Fruit fly (Drosophila melanogaster) whole organism, embryonic: ENCODE results near the gene Ugt37B1.

ENCODE experiments used
- Bgb ChIP-seq: fragments of 200-800 bp; sonication (Bioruptor generic); IDR thresholded peaks from 2 replicates; pipeline ENCODE4 v1.3.6; 2022; ENCODE audit warnings: missing biosample characterization, missing genetic modification characterization; ENCODE audit not compliant: partially characterized antibody
- CG11398 ChIP-seq: fragments of 200-800 bp; sonication (Bioruptor generic); optimal IDR thresholded peaks from 2 replicates; lab custom pipeline; 2016; ENCODE audit warnings: missing biosample characterization, missing genetic modification characterization
- CG12236 ChIP-seq: fragments of 200-800 bp; sonication (Bioruptor generic); optimal IDR thresholded peaks from 2 replicates; lab custom pipeline; 2016; ENCODE audit warnings: missing biosample characterization, missing genetic modification characterization
- CG14014 ChIP-seq: fragments of 200-800 bp; sonication (Bioruptor generic); IDR thresholded peaks from 2 replicates; pipeline ENCODE4 v1.3.6; 2022; ENCODE audit warnings: missing biosample characterization, missing genetic modification characterization
- CG1647 ChIP-seq: fragments of 200-800 bp; sonication (Bioruptor generic); optimal IDR thresholded peaks from 3 replicates; lab custom pipeline; 2016; ENCODE audit warnings: missing biosample characterization, missing genetic modification characterization
- CG18599 ChIP-seq: fragments of 200-800 bp; sonication (Bioruptor generic); optimal IDR thresholded peaks from 3 replicates; lab custom pipeline; 2017; ENCODE audit warnings: missing biosample characterization, missing genetic modification characterization, mild to moderate bottlenecking, moderate library complexity, missing genetic modification reagents
- CG3847 ChIP-seq: fragments of 200-800 bp; sonication (Bioruptor generic); IDR thresholded peaks from 2 replicates; pipeline ENCODE4 v1.3.6; 2022; ENCODE audit warnings: missing biosample characterization, missing genetic modification characterization
- CG3995 ChIP-seq: fragments of 200-800 bp; sonication (Bioruptor generic); optimal IDR thresholded peaks from 3 replicates; lab custom pipeline; 2016; ENCODE audit warnings: missing biosample characterization, missing genetic modification characterization
- CTCF ChIP-seq: fragments of 200-800 bp; sonication (Bioruptor generic); optimal IDR thresholded peaks from 2 replicates; lab custom pipeline; 2017; ENCODE audit warnings: missing biosample characterization, mild to moderate bottlenecking, missing genetic modification characterization, moderate library complexity
- CkIIα-i1 ChIP-seq: fragments of 200-800 bp; sonication (Bioruptor generic); IDR thresholded peaks from 2 replicates; pipeline ENCODE4 v1.3.6; 2022; ENCODE audit warnings: missing biosample characterization, missing genetic modification characterization
- D19A ChIP-seq: fragments of 200-800 bp; optimal IDR thresholded peaks from 3 replicates; lab custom pipeline; 2019; ENCODE audit warnings: missing biosample characterization, mild to moderate bottlenecking, missing genetic modification characterization, moderate library complexity
- Dll ChIP-seq: fragments of 200-800 bp; sonication (Bioruptor generic); IDR thresholded peaks from 4 replicates; pipeline ENCODE4 v1.3.6; 2022; ENCODE audit warnings: missing biosample characterization, missing genetic modification characterization; ENCODE audit not compliant: partially characterized antibody
- HLHmδ ChIP-seq: fragments of 200-800 bp; sonication (Bioruptor generic); optimal IDR thresholded peaks from 2 replicates; lab custom pipeline; 2018; ENCODE audit warnings: missing biosample characterization, mild to moderate bottlenecking, missing genetic modification characterization, moderate library complexity
- Hr78 ChIP-seq, 2 experiments: fragments of 200-800 bp in 1 of 2; fragments of >200 bp in 1 of 2; sonication (Bioruptor generic) in 1 of 2; optimal IDR thresholded peaks; 2 replicates each; lab custom pipeline; 2017 to 2019; ENCODE audit warnings: missing biosample characterization in 2 of 2, missing genetic modification characterization in 2 of 2, mild to moderate bottlenecking in 1 of 2, moderate library complexity in 1 of 2
- Med ChIP-seq: fragments of 200-800 bp; sonication (Bioruptor generic); peaks from one replicate; lab custom pipeline; 2016; ENCODE audit warnings: missing biosample characterization, missing genetic modification characterization, mild to moderate bottlenecking, inconsistent platforms, moderate library complexity
- Nf-YB ChIP-seq: fragments of 200-800 bp; sonication (Bioruptor generic); optimal IDR thresholded peaks from 3 replicates; lab custom pipeline; 2019; ENCODE audit warnings: missing biosample characterization, mild to moderate bottlenecking, missing genetic modification characterization, moderate library complexity
- Nf-YC ChIP-seq: fragments of 200-800 bp; optimal IDR thresholded peaks from 3 replicates; lab custom pipeline; 2019; ENCODE audit warnings: missing biosample characterization, mild to moderate bottlenecking, missing genetic modification characterization, moderate library complexity
- PHDP ChIP-seq: fragments of 200-800 bp; sonication (Bioruptor generic); optimal IDR thresholded peaks from 3 replicates; lab custom pipeline; 2018; ENCODE audit warnings: missing biosample characterization, mild to moderate bottlenecking, missing genetic modification characterization, moderate library complexity
- Pdp1 ChIP-seq, 2 experiments: fragments of 200-800 bp; sonication (Bioruptor generic); optimal IDR thresholded peaks; 3 replicates each; lab custom pipeline; 2016; ENCODE audit warnings: missing biosample characterization in 2 of 2, missing genetic modification characterization in 2 of 2, mild to moderate bottlenecking in 1 of 2, moderate library complexity in 1 of 2
- Rfx ChIP-seq: fragments of 200-800 bp; sonication (Bioruptor generic); IDR thresholded peaks from 2 replicates; pipeline ENCODE4 v1.3.6; 2022; ENCODE audit warnings: missing biosample characterization, missing genetic modification characterization
- Trl ChIP-seq, 3 experiments: fragments of >200 bp in 2 of 3; fragments of 200-800 bp in 1 of 3; sonication (Bioruptor generic) in 1 of 3; optimal IDR thresholded peaks; 2 replicates in 1 of 3; 3 replicates in 2 of 3; lab custom pipeline; 2016 to 2017; ENCODE audit warnings: missing biosample characterization in 1 of 3, missing genetic modification characterization in 1 of 3
- Vsx1 ChIP-seq: fragments of 200-800 bp; sonication (Bioruptor generic); optimal IDR thresholded peaks from 2 replicates; lab custom pipeline; 2017; ENCODE audit warnings: missing biosample characterization, mild to moderate bottlenecking, missing genetic modification characterization, missing genetic modification reagents
- ci ChIP-seq: fragments of 200-800 bp; sonication (Bioruptor generic); IDR thresholded peaks from 3 replicates; pipeline ENCODE4 v1.3.6; 2022; ENCODE audit warnings: missing biosample characterization, missing genetic modification characterization
- crol ChIP-seq: fragments of 200-800 bp; sonication (Bioruptor generic); IDR thresholded peaks from 2 replicates; pipeline ENCODE4 v1.3.6; 2022; ENCODE audit warnings: missing biosample characterization, missing genetic modification characterization
- exex ChIP-seq: fragments of 200-800 bp; sonication (Bioruptor generic); optimal IDR thresholded peaks from 4 replicates; lab custom pipeline; 2018; ENCODE audit warnings: missing biosample characterization, mild to moderate bottlenecking, missing genetic modification characterization, moderate library complexity
- ftz-f1 ChIP-seq: fragments of 200-800 bp; sonication (Bioruptor generic); optimal IDR thresholded peaks from 2 replicates; lab custom pipeline; 2016; ENCODE audit warnings: missing biosample characterization, missing genetic modification characterization
- fu2 ChIP-seq: fragments of 200-800 bp; sonication (Bioruptor generic); optimal IDR thresholded peaks from 2 replicates; lab custom pipeline; 2016; ENCODE audit warnings: missing biosample characterization, missing genetic modification characterization
- grn ChIP-seq: fragments of 200-800 bp; sonication (Bioruptor generic); optimal IDR thresholded peaks from 3 replicates; lab custom pipeline; 2017; ENCODE audit warnings: missing biosample characterization, missing genetic modification characterization
- gsb-n ChIP-seq: fragments of 200-800 bp; sonication (Bioruptor generic); optimal IDR thresholded peaks from 3 replicates; lab custom pipeline; 2018; ENCODE audit warnings: missing biosample characterization, mild to moderate bottlenecking, missing genetic modification characterization
- ken ChIP-seq: fragments of 200-800 bp; sonication (Bioruptor generic); IDR thresholded peaks from 3 replicates; pipeline ENCODE4 v1.3.6; 2022; ENCODE audit warnings: missing biosample characterization, missing genetic modification characterization
- lab ChIP-seq: fragments of 200-800 bp; sonication (Bioruptor generic); optimal IDR thresholded peaks from 3 replicates; lab custom pipeline; 2017; ENCODE audit warnings: missing biosample characterization, missing genetic modification characterization, mild to moderate bottlenecking, moderate library complexity, missing genetic modification reagents
- mam ChIP-seq: fragments of 200-800 bp; sonication (Bioruptor generic); optimal IDR thresholded peaks from 3 replicates; lab custom pipeline; 2016; ENCODE audit warnings: missing biosample characterization, missing genetic modification characterization
- oc ChIP-seq: fragments of 200-800 bp; sonication (Bioruptor generic); optimal IDR thresholded peaks from 2 replicates; lab custom pipeline; 2018; ENCODE audit warnings: missing biosample characterization, mild to moderate bottlenecking, missing genetic modification characterization, moderate library complexity
- phol ChIP-seq: fragments of 200-800 bp; sonication (Bioruptor generic); optimal IDR thresholded peaks from 3 replicates; lab custom pipeline; 2018; ENCODE audit warnings: missing biosample characterization, mild to moderate bottlenecking, missing genetic modification characterization, moderate library complexity
- run ChIP-seq: fragments of 200-800 bp; sonication (Bioruptor generic); optimal IDR thresholded peaks from 3 replicates; lab custom pipeline; 2018; ENCODE audit warnings: missing biosample characterization, mild to moderate bottlenecking, missing genetic modification characterization
- salm ChIP-seq: fragments of 200-800 bp; sonication (Bioruptor generic); optimal IDR thresholded peaks from 2 replicates; lab custom pipeline; 2018; ENCODE audit warnings: missing biosample characterization, mild to moderate bottlenecking, missing genetic modification characterization
- sd ChIP-seq: fragments of 200-800 bp; sonication (Bioruptor generic); optimal IDR thresholded peaks from 3 replicates; lab custom pipeline; 2018; ENCODE audit warnings: missing biosample characterization, mild to moderate bottlenecking, missing genetic modification characterization, moderate library complexity
- sens ChIP-seq: fragments of 200-800 bp; sonication (Bioruptor generic); peaks from one replicate; lab custom pipeline; 2016; ENCODE audit warnings: missing biosample characterization, missing genetic modification characterization
- sna ChIP-seq: fragments of 200-800 bp; sonication (Bioruptor generic); IDR thresholded peaks from 2 replicates; pipeline ENCODE4 v1.3.6; 2022; ENCODE audit warnings: missing biosample characterization, missing genetic modification characterization; ENCODE audit not compliant: partially characterized antibody
- so ChIP-seq: fragments of 200-800 bp; sonication (Bioruptor generic); IDR thresholded peaks from 3 replicates; pipeline ENCODE4 v1.3.6; 2022; ENCODE audit warnings: missing biosample characterization, missing genetic modification characterization
- sob ChIP-seq: fragments of 200-800 bp; sonication (Bioruptor generic); IDR thresholded peaks from 2 replicates; pipeline ENCODE4 v1.3.6; 2022; ENCODE audit warnings: missing biosample characterization, missing genetic modification characterization
- stc ChIP-seq: fragments of 200-800 bp; sonication (Bioruptor generic); IDR thresholded peaks from 2 replicates; pipeline ENCODE4 v1.3.6; 2022; ENCODE audit warnings: missing biosample characterization, missing genetic modification characterization
- sug ChIP-seq: fragments of 200-800 bp; optimal IDR thresholded peaks from 2 replicates; lab custom pipeline; 2019; ENCODE audit warnings: missing biosample characterization, mild to moderate bottlenecking, missing genetic modification characterization, moderate library complexity
- toy ChIP-seq: fragments of 200-800 bp; sonication (Bioruptor generic); IDR thresholded peaks from 2 replicates; pipeline ENCODE4 v1.3.6; 2022; ENCODE audit warnings: missing biosample characterization, missing genetic modification characterization
- vnd ChIP-seq: fragments of 200-800 bp; sonication (Bioruptor generic); IDR thresholded peaks from 3 replicates; pipeline ENCODE4 v1.3.6; 2022; ENCODE audit warnings: missing biosample characterization, missing genetic modification characterization; ENCODE audit not compliant: partially characterized antibody
- zen2 ChIP-seq: fragments of 200-800 bp; sonication (Bioruptor generic); IDR thresholded peaks from 3 replicates; pipeline ENCODE4 v1.3.6; 2022; ENCODE audit warnings: missing biosample characterization, missing genetic modification characterization; ENCODE audit not compliant: partially characterized antibody

Gene Ugt37B1

DNA sequence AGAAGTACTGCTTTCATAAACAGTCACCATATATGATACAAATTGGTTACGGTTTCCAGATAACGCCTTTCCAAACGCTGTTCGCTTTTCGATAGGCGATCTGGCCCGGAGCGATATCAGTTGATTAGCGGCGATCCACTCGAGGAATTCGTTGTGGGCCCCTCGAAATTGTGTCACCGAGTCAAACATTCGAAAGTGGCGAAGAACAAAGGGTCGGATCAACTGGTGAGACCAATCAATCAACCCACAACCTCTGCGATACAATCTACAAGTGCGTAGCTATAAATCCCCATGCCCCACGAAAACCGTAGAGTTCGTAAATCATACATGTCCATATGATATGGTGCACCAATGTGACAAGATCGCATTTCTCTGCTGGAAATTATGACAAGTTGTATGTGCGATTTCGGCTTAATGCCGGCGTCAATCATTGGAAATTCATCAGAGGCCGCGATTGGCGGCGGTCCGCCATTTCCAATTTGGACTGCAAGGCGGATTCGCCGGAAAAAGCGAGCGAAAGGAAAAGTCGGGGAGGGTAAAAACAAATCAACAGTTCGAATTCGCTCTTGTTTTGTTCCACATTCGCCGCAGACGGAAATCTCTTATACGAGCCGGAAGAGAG, 46.6 kb upstream of the Ugt37B1 start:
- TF ChIP-seq ken (GFP tag; lab: Robert Waterston, UW) (0 out of 3 replicates have a peak, but pooled peaks have one; percentile 15), sna (GFP tag; lab: Robert Waterston, UW) (no peak), CG1647 (no peak), Hr78 (GFP tag; optimal IDR thresholded peaks at IDR 0.05; lab: Kevin White, UChicago) (peak in 1 of 2 experiments; percentile 88), phol (tag; lab: Kevin White, UChicago) (peak; percentile 26), exex (tag; lab: Kevin White, UChicago) (peak; percentile 64), so (0 out of 3 replicates have a peak, but pooled peaks have one; percentile 38), ci (0 out of 3 replicates have a peak, but pooled peaks have one; percentile 29), CG14014 (no peak), Vsx1 (GFP tag; lab: Kevin White, UChicago) (peak; percentile 88), CG12236 (no peak), CTCF (GFP tag; lab: Kevin White, UChicago) (peak; percentile 8), Nf-YC (peak; percentile 86), gsb-n (tag; lab: Kevin White, UChicago) (peak; percentile 77), run (peak; percentile 8), crol (GFP tag; lab: Robert Waterston, UW) (peak; percentile 67; the same call in 1 of the 2 replicates), HLHmδ (GFP tag; lab: Kevin White, UChicago) (peak; percentile 2), grn (GFP tag; lab: Kevin White, UChicago) (peak; percentile 98), vnd (peak; percentile 61; the same call in 2 of the 3 replicates), salm (tag; lab: Kevin White, UChicago) (peak; percentile 65), zen2 (GFP tag; lab: Robert Waterston, UW) (peak; percentile 4; the same call in 1 of the 3 replicates), toy (GFP tag; lab: Robert Waterston, UW) (0 out of 2 replicates have a peak, but pooled peaks have one; percentile 16), sd (peak; percentile 75), Bgb (GFP tag; lab: Robert Waterston, UW) (no peak), stc (GFP tag; lab: Robert Waterston, UW) (no peak), sug (tag; lab: Kevin White, UChicago) (peak; percentile 91), oc (peak; percentile 8), Med (GFP tag; lab: Kevin White, UChicago) (peak; percentile 27), Nf-YB (GFP tag; lab: Kevin White, UChicago) (peak; percentile 93), Pdp1 (GFP tag; optimal IDR thresholded peaks at IDR 0.05; lab: Kevin White, UChicago) (peak in 1 of 2 experiments; percentile 17), lab (GFP tag; lab: Kevin White, UChicago) (peak; percentile 63), CkIIα-i1 (GFP tag; lab: Robert Waterston, UW) (no peak)

DNA sequence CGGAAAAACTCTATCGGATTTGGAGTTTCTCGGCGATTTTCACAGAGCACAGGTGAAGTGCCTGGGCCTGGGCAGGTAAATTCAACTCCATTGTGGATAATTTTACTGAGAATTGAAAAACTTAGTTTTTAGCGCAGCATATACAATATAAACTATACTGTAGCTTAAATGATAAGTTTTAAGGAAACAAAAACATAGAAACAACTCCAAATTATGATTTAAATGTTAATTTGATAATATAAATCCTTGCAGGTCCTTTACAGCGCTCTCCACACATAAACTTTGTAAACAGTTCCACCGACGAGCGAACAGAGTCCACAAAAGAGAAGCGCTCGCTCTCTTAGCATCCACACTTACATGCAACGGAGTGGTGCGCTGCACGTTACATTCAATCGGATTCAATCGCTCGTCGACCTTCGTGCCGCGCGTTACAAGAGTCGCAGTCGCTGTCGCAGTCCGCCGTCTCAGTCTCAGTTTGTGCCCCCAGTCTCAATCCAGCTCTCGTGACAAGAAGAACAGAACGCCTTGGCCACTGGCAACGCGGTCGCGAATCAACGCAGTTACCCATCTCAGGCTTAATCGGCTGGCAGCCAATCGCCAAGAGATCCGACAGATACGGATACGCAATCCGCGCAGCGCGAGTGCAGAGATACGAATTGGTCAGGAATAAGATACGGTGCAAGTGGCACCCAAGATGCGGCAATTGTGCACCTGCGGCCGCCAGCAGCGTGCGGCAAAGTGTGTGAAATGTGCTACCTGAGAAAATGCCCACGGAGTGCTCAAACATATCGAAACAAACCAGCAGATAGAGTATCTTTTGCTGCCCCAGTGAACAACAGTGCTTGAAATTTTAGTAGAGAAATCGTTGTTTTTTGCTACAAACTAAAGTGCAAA, 45.9 kb upstream of the Ugt37B1 start, which contains the start of gene smal:
smal (plus strand) TSS at position 394 of the 894 bp plus-strand sequence.
- TF ChIP-seq Trl (optimal IDR thresholded peaks at IDR 0.05; lab: Kevin White, UChicago) (peak; percentile 70 to 88), Trl (GFP tag; optimal IDR thresholded peaks at IDR 0.05; lab: Kevin White, UChicago) (peak; percentile 36), sens (GFP tag; lab: Kevin White, UChicago) (peak; percentile 86), fu2 (GFP tag; lab: Kevin White, UChicago) (no peak), ftz-f1 (GFP tag; lab: Kevin White, UChicago) (peak; percentile 36), sob (GFP tag; lab: Robert Waterston, UW) (0 out of 2 replicates have a peak, but pooled peaks have one; percentile 18), CG18599 (peak; percentile 40), ci (peak; percentile 82), Med (GFP tag; lab: Kevin White, UChicago) (peak; percentile 89), D19A (peak; percentile 33), lab (GFP tag; lab: Kevin White, UChicago) (peak; percentile 45), CG3847 (GFP tag; lab: Robert Waterston, UW) (no peak), mam (no peak), PHDP (peak; percentile 2), Pdp1 (GFP tag; optimal IDR thresholded peaks at IDR 0.05; lab: Kevin White, UChicago) (peak in 1 of 2 experiments; percentile 36), CG3995 (GFP tag; lab: Kevin White, UChicago) (no peak), CG11398 (peak; percentile 19), Rfx (GFP tag; lab: Robert Waterston, UW) (0 out of 2 replicates have a peak, but pooled peaks have one; percentile 5), Dll (GFP tag; lab: Robert Waterston, UW) (0 out of 4 replicates have a peak, but pooled peaks have one; percentile 30)
